Worm (Caenorhabditis elegans) whole organism, early embryonic: ENCODE measurements around the gene T14B4.19.

Experiments
- ama-1 ChIP-seq: fragments of 150-350 bp; optimal IDR thresholded peaks from 2 replicates; lab custom pipeline; 2014
- ceh-36 ChIP-seq: sonication (generic microtip); optimal IDR thresholded peaks from 2 replicates; lab custom pipeline; 2016; ENCODE audit warnings: missing genetic modification characterization, inconsistent platforms, missing compliant biosample characterization
- flt-1 ChIP-seq: fragments of 200-800 bp; sonication (Bioruptor generic); IDR thresholded peaks from 2 replicates; pipeline ENCODE4 v1.3.6; 2022; ENCODE audit warnings: missing genetic modification characterization, missing compliant biosample characterization
- hmbx-1 ChIP-seq: sonication (generic microtip); optimal IDR thresholded peaks from 2 replicates; lab custom pipeline; 2016; ENCODE audit warnings: mild to moderate bottlenecking, missing genetic modification characterization, missing compliant biosample characterization
- hmg-4 ChIP-seq: fragments of 200-800 bp; sonication (Bioruptor generic); optimal IDR thresholded peaks from 2 replicates; lab custom pipeline; 2018; ENCODE audit warnings: mild to moderate bottlenecking, missing genetic modification characterization, missing compliant biosample characterization
- pes-1 ChIP-seq: fragments of 200-800 bp; sonication (Bioruptor generic); IDR thresholded peaks from 2 replicates; pipeline ENCODE4 v1.3.6; 2022; ENCODE audit warnings: missing genetic modification reagents, missing genetic modification characterization, missing compliant biosample characterization
- scrt-1 ChIP-seq: fragments of 200-800 bp; sonication (Bioruptor generic); IDR thresholded peaks from 2 replicates; pipeline ENCODE4 v1.3.6; 2022; ENCODE audit warnings: missing genetic modification characterization, missing compliant biosample characterization
- tbx-11 ChIP-seq: fragments of 200-800 bp; sonication (Bioruptor generic); IDR thresholded peaks from 2 replicates; pipeline ENCODE4 v1.3.6; 2022; ENCODE audit warnings: missing genetic modification characterization, missing compliant biosample characterization
- tbx-37 ChIP-seq: fragments of 200-800 bp; sonication (Bioruptor generic); conservative IDR thresholded peaks from 2 replicates; pipeline ENCODE4 v1.3.6; 2022; ENCODE audit warnings: missing genetic modification reagents, missing genetic modification characterization, missing compliant biosample characterization

ce11 chrII:6709680-6710079 is 3.1 kb downstream of the T14B4.19 start:
- TF ChIP-seq ama-1: no peak
- no peak for TF ChIP-seq pes-1 (GFP tag; lab: Robert Waterston, UW)
- TF ChIP-seq scrt-1 (GFP tag; lab: Robert Waterston, UW): no peak
- TF ChIP-seq tbx-37 (GFP tag; lab: Robert Waterston, UW): no peak
- TF ChIP-seq flt-1 (GFP tag; lab: Robert Waterston, UW): no peak
- no peak for TF ChIP-seq hmbx-1
- no peak for TF ChIP-seq ceh-36 (tag; lab: Kevin White, UChicago)
- TF ChIP-seq tbx-11 (GFP tag; lab: Robert Waterston, UW): no peak
- no peak for TF ChIP-seq hmg-4
